Worm (Caenorhabditis elegans): ENCODE results near the gene twk-24.

- peak; percentile 91 for TF ChIP-seq ama-1 (optimal IDR thresholded peaks at IDR 0.05)
- TF ChIP-seq unc-62 (GFP tag; optimal IDR thresholded peaks at IDR 0.05 in 1 of 2): peak in 1 of 2 experiments; percentile 86
- no peak for TF ChIP-seq unc-62 (tag; optimal IDR thresholded peaks at IDR 0.05)
- no peak for TF ChIP-seq nhr-237 (tag; optimal IDR thresholded peaks at IDR 0.05)
- peak; percentile 89 for TF ChIP-seq dve-1 (tag; optimal IDR thresholded peaks at IDR 0.05; ENCODE audit: insufficient read depth)
- no peak for TF ChIP-seq unc-39 (tag; optimal IDR thresholded peaks at IDR 0.05)
Measured at ce11 chrV:12303453-12304077, 34.4 kb upstream of the twk-24 start.
